Fruit fly (Drosophila melanogaster): ENCODE measurements around the gene RabGGTb.

Gene RabGGTb

DNA sequence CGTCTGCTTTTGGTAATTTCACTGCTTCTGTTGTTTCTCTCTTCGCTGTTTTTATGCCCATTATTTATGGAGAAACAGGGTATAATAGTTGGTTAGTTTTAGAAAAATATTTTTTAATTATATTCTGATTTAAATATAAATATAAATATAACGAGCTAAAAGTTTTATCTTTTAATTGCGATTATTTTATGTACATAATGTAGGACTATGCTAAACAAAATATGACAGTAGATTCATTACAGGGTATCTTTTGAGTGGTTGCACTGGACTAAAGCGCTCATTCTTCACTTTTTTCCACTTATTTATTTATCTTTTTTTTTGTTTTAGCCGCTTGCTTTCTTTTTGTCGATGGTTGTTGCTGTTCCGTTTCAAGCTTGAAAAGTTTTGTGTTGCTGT is 26.1 kb downstream of the RabGGTb start (continued):
- TF ChIP-seq CG14441 (GFP tag; IDR thresholded peaks at IDR 0.05) (peak; percentile 34), Oli (tag; optimal IDR thresholded peaks at IDR 0.05) (peak; percentile 50), CG15011 (GFP tag; optimal IDR thresholded peaks at IDR 0.05) (no peak), CG12155 (GFP tag; optimal IDR thresholded peaks at IDR 0.05) (no peak), Blimp-1 (GFP tag; optimal IDR thresholded peaks at IDR 0.05) (peak; percentile 50), crc (GFP tag; optimal IDR thresholded peaks at IDR 0.05) (no peak), schlank (tag; optimal IDR thresholded peaks at IDR 0.05) (no peak), CG15269 (tag; optimal IDR thresholded peaks at IDR 0.05) (peak; percentile 69), H15 (GFP tag; IDR thresholded peaks at IDR 0.05) (0 out of 3 replicates have a peak, but pooled peaks have one; percentile 39), CG6689 (GFP tag; IDR thresholded peaks at IDR 0.05) (peak; percentile 65), nom (GFP tag; optimal IDR thresholded peaks at IDR 0.05) (peak; percentile 1), phol (tag; optimal IDR thresholded peaks at IDR 0.05) (peak; percentile 53), CG9876 (GFP tag; optimal IDR thresholded peaks at IDR 0.05) (no peak), CG13424 (tag; optimal IDR thresholded peaks at IDR 0.05) (peak; percentile 43), CG14014 (GFP tag; IDR thresholded peaks at IDR 0.05) (0 out of 2 replicates have a peak, but pooled peaks have one; percentile 14), z (GFP tag; IDR thresholded peaks at IDR 0.05) (0 out of 3 replicates have a peak, but pooled peaks have one; percentile 9), MBD-R2 (GFP tag; IDR thresholded peaks at IDR 0.05) (no peak), HLH54F (GFP tag; optimal IDR thresholded peaks at IDR 0.05) (no peak), ATbp (GFP tag; optimal IDR thresholded peaks at IDR 0.05) (peak; percentile 63), CG17186 (GFP tag; optimal IDR thresholded peaks at IDR 0.05) (no peak), Sox100B (GFP tag; optimal IDR thresholded peaks at IDR 0.05) (peak; percentile 75), TFAM (GFP tag; optimal IDR thresholded peaks at IDR 0.05) (no peak), CG13894 (tag; optimal IDR thresholded peaks at IDR 0.05) (no peak), Hsf (GFP tag; optimal IDR thresholded peaks at IDR 0.05) (no peak), prd (optimal IDR thresholded peaks at IDR 0.05) (no peak), prd (GFP tag; IDR thresholded peaks at IDR 0.05) (peak; percentile 48; the same call in 1 of the 3 replicates), Pdp1 (GFP tag; optimal IDR thresholded peaks at IDR 0.05) (no peak), CG7839 (tag; optimal IDR thresholded peaks at IDR 0.05) (peak; percentile 66), corto (GFP tag; optimal IDR thresholded peaks at IDR 0.05) (no peak), CG12299 (tag; optimal IDR thresholded peaks at IDR 0.05) (no peak), CG31365 (tag; optimal IDR thresholded peaks at IDR 0.05) (no peak), zfh1 (GFP tag; IDR thresholded peaks at IDR 0.05) (peak; percentile 33; the same call in 1 of the 3 replicates), Sox102F (GFP tag; optimal IDR thresholded peaks at IDR 0.05) (peak; percentile 89), CG13287 (GFP tag; IDR thresholded peaks at IDR 0.05; ENCODE audit: partially characterized antibody) (no peak), Sin3A (optimal IDR thresholded peaks at IDR 0.05) (no peak), kni (GFP tag; optimal IDR thresholded peaks at IDR 0.05) (no peak), Nf-YA (GFP tag; IDR thresholded peaks at IDR 0.05) (peak; percentile 36; the same call in 1 of the 2 replicates), CG10959 (GFP tag; IDR thresholded peaks at IDR 0.05) (0 out of 2 replicates have a peak, but pooled peaks have one; percentile 21), Ssrp (tag; optimal IDR thresholded peaks at IDR 0.05) (peak; percentile 43), wor (GFP tag; IDR thresholded peaks at IDR 0.05) (peak; percentile 45), CG6765 (GFP tag; optimal IDR thresholded peaks at IDR 0.05) (no peak), Xrp1 (GFP tag; IDR thresholded peaks at IDR 0.05) (peak; percentile 67), CG32772 (GFP tag; IDR thresholded peaks at IDR 0.05) (0 out of 2 replicates have a peak, but pooled peaks have one; percentile 48), lbe (GFP tag; optimal IDR thresholded peaks at IDR 0.05) (no peak), repo (GFP tag; optimal IDR thresholded peaks at IDR 0.05) (no peak), sob (GFP tag; IDR thresholded peaks at IDR 0.05) (peak; percentile 22; the same call in 1 of the 2 replicates), tio (GFP tag; optimal IDR thresholded peaks at IDR 0.05) (peak; percentile 6), Abd-B (GFP tag; optimal IDR thresholded peaks at IDR 0.05) (peak; percentile 21), Ravus (GFP tag; IDR thresholded peaks at IDR 0.05) (no peak), CG30403 (GFP tag; optimal IDR thresholded peaks at IDR 0.05) (peak; percentile 56), CG6654 (GFP tag; optimal IDR thresholded peaks at IDR 0.05) (no peak)

All from whole organism, embryonic.